Fruit fly (Drosophila melanogaster) whole organism, prepupa: ENCODE data around the gene fon.

Source experiments
- Blimp-1 ChIP-seq: fragments of 200-800 bp; sonication (Bioruptor generic); optimal IDR thresholded peaks from 3 replicates; lab custom pipeline; 2017; ENCODE audit warnings: missing biosample characterization, missing genetic modification characterization, mild to moderate bottlenecking, moderate library complexity, missing genetic modification reagents
- CG10631 ChIP-seq: fragments of 200-800 bp; sonication (Bioruptor generic); optimal IDR thresholded peaks from 2 replicates; lab custom pipeline; 2016; ENCODE audit warnings: missing biosample characterization, missing genetic modification characterization
- CG10669 ChIP-seq: fragments of 200-800 bp; sonication (Bioruptor generic); optimal IDR thresholded peaks from 3 replicates; lab custom pipeline; 2018; ENCODE audit warnings: missing biosample characterization, mild to moderate bottlenecking, missing genetic modification characterization, moderate library complexity
- CG11294 ChIP-seq: fragments of 200-800 bp; sonication (Bioruptor generic); IDR thresholded peaks from 2 replicates; pipeline ENCODE4 v1.3.6; 2022; ENCODE audit warnings: missing biosample characterization, missing genetic modification characterization
- CG11762 ChIP-seq: fragments of 200-800 bp; sonication (Bioruptor generic); optimal IDR thresholded peaks from 3 replicates; lab custom pipeline; 2016; ENCODE audit warnings: missing biosample characterization, missing genetic modification characterization; ENCODE audit not compliant: insufficient read depth
- CG11902 ChIP-seq: fragments of 200-800 bp; sonication (Bioruptor generic); optimal IDR thresholded peaks from 3 replicates; lab custom pipeline; 2016; ENCODE audit warnings: missing biosample characterization, missing genetic modification characterization
- CG15336 ChIP-seq: fragments of 200-800 bp; sonication (Bioruptor generic); IDR thresholded peaks from 2 replicates; pipeline ENCODE4 v1.3.6; 2022; ENCODE audit warnings: missing biosample characterization, missing genetic modification characterization
- CG16779 ChIP-seq: fragments of 200-800 bp; sonication (Bioruptor generic); optimal IDR thresholded peaks from 3 replicates; lab custom pipeline; 2017; ENCODE audit warnings: missing biosample characterization, mild to moderate bottlenecking, missing genetic modification characterization
- CG3032 ChIP-seq: fragments of 200-800 bp; optimal IDR thresholded peaks from 2 replicates; lab custom pipeline; 2019; ENCODE audit warnings: missing biosample characterization, mild to moderate bottlenecking, missing genetic modification characterization, moderate library complexity
- CG4318 ChIP-seq: fragments of 200-800 bp; sonication (Bioruptor generic); optimal IDR thresholded peaks from 3 replicates; lab custom pipeline; 2017; ENCODE audit warnings: missing biosample characterization, mild to moderate bottlenecking, missing genetic modification characterization
- CG6163 ChIP-seq: fragments of 200-800 bp; sonication (Bioruptor generic); IDR thresholded peaks from 3 replicates; pipeline ENCODE4 v1.3.6; 2022; ENCODE audit warnings: missing biosample characterization, missing genetic modification characterization
- CG6276 ChIP-seq: fragments of 200-800 bp; sonication (Bioruptor generic); optimal IDR thresholded peaks from 2 replicates; lab custom pipeline; 2017; ENCODE audit warnings: missing biosample characterization, mild to moderate bottlenecking, missing genetic modification characterization
- CG6792 ChIP-seq: fragments of 200-800 bp; sonication (Bioruptor generic); optimal IDR thresholded peaks from 3 replicates; lab custom pipeline; 2016; ENCODE audit warnings: missing biosample characterization, missing genetic modification characterization
- CG6808 ChIP-seq: fragments of 200-800 bp; sonication (Bioruptor generic); optimal IDR thresholded peaks from 3 replicates; lab custom pipeline; 2017; ENCODE audit warnings: missing biosample characterization, missing genetic modification characterization, mild to moderate bottlenecking, moderate library complexity, missing genetic modification reagents
- CG6854 ChIP-seq: fragments of 200-800 bp; sonication (Bioruptor generic); optimal IDR thresholded peaks from 2 replicates; lab custom pipeline; 2017; ENCODE audit warnings: missing biosample characterization, mild to moderate bottlenecking, missing genetic modification characterization
- CG7368 ChIP-seq: fragments of 200-800 bp; sonication (Bioruptor generic); optimal IDR thresholded peaks from 3 replicates; lab custom pipeline; 2016; ENCODE audit warnings: missing biosample characterization, missing genetic modification characterization
- CG8119 ChIP-seq: fragments of 200-800 bp; sonication (Bioruptor generic); IDR thresholded peaks from 3 replicates; pipeline ENCODE4 v1.3.6; 2022; ENCODE audit warnings: missing biosample characterization, missing genetic modification characterization
- CG8319 ChIP-seq: fragments of 200-800 bp; sonication (Bioruptor generic); optimal IDR thresholded peaks from 3 replicates; lab custom pipeline; 2016; ENCODE audit warnings: missing biosample characterization, missing genetic modification characterization
- CG9139 ChIP-seq: fragments of 200-800 bp; sonication (Bioruptor generic); optimal IDR thresholded peaks from 3 replicates; lab custom pipeline; 2017; ENCODE audit warnings: missing biosample characterization, mild to moderate bottlenecking, missing genetic modification characterization
- Eip78C ChIP-seq: fragments of 200-800 bp; sonication (Bioruptor generic); peaks from one replicate; lab custom pipeline; 2016; ENCODE audit warnings: missing biosample characterization, missing genetic modification characterization
- Eip93F ChIP-seq: fragments of 200-800 bp; sonication (Bioruptor generic); optimal IDR thresholded peaks from 2 replicates; lab custom pipeline; 2016; ENCODE audit warnings: missing biosample characterization, mild to moderate bottlenecking, missing genetic modification characterization
- Ets21C ChIP-seq: fragments of 200-800 bp; sonication (Bioruptor generic); optimal IDR thresholded peaks from 3 replicates; lab custom pipeline; 2016; ENCODE audit warnings: missing biosample characterization, missing genetic modification characterization
- Ets96B ChIP-seq: fragments of 200-800 bp; optimal IDR thresholded peaks from 2 replicates; lab custom pipeline; 2019; ENCODE audit warnings: missing biosample characterization, mild to moderate bottlenecking, missing genetic modification characterization, moderate library complexity
- Gug ChIP-seq: fragments of 200-800 bp; sonication (Bioruptor generic); IDR thresholded peaks from 2 replicates; pipeline ENCODE4 v1.3.6; 2022; ENCODE audit warnings: missing biosample characterization, missing genetic modification characterization
- Hr38 ChIP-seq: sonication (Bioruptor generic); optimal IDR thresholded peaks from 2 replicates; lab custom pipeline; 2016; ENCODE audit warnings: missing biosample characterization, missing genetic modification characterization
- Hr39 ChIP-seq: fragments of 200-800 bp; sonication (Bioruptor generic); optimal IDR thresholded peaks from 2 replicates; lab custom pipeline; 2016; ENCODE audit warnings: missing biosample characterization, missing genetic modification characterization
- Hr4 ChIP-seq: fragments of 200-800 bp; sonication (Bioruptor generic); optimal IDR thresholded peaks from 3 replicates; lab custom pipeline; 2016; ENCODE audit warnings: missing biosample characterization, missing genetic modification characterization
- Lpt ChIP-seq: fragments of 200-800 bp; sonication (Bioruptor generic); optimal IDR thresholded peaks from 3 replicates; lab custom pipeline; 2016; ENCODE audit warnings: missing biosample characterization, missing genetic modification characterization
- OdsH ChIP-seq: fragments of 200-800 bp; sonication (Bioruptor generic); optimal IDR thresholded peaks from 3 replicates; lab custom pipeline; 2016; ENCODE audit warnings: missing biosample characterization, missing genetic modification characterization
- Smox ChIP-seq: fragments of 200-800 bp; sonication (Bioruptor generic); optimal IDR thresholded peaks from 3 replicates; lab custom pipeline; 2016; ENCODE audit warnings: missing biosample characterization, missing genetic modification characterization
- Sox102F ChIP-seq: fragments of 200-800 bp; sonication (Bioruptor generic); optimal IDR thresholded peaks from 2 replicates; lab custom pipeline; 2016; ENCODE audit warnings: missing biosample characterization, mild to moderate bottlenecking, missing genetic modification characterization
- Sox15 ChIP-seq: fragments of 200-800 bp; sonication (Bioruptor generic); optimal IDR thresholded peaks from 3 replicates; lab custom pipeline; 2016; ENCODE audit warnings: missing biosample characterization, missing genetic modification characterization
- achi ChIP-seq: fragments of 200-800 bp; sonication (Bioruptor generic); optimal IDR thresholded peaks from 3 replicates; lab custom pipeline; 2016; ENCODE audit warnings: missing biosample characterization, missing genetic modification characterization
- cyc ChIP-seq: fragments of 200-800 bp; sonication (Bioruptor generic); optimal IDR thresholded peaks from 3 replicates; lab custom pipeline; 2016; ENCODE audit warnings: missing biosample characterization, missing genetic modification characterization
- dac ChIP-seq: fragments of 200-800 bp; sonication (Bioruptor generic); optimal IDR thresholded peaks from 2 replicates; lab custom pipeline; 2017; ENCODE audit warnings: missing biosample characterization, mild to moderate bottlenecking, missing genetic modification characterization
- dsx ChIP-seq: fragments of 200-800 bp; optimal IDR thresholded peaks from 3 replicates; lab custom pipeline; 2019; ENCODE audit warnings: missing biosample characterization, mild to moderate bottlenecking, missing genetic modification characterization, moderate library complexity; ENCODE audit not compliant: poor library complexity, severe bottlenecking
- eg ChIP-seq: fragments of 200-800 bp; sonication (Bioruptor generic); IDR thresholded peaks from 3 replicates; pipeline ENCODE4 v1.3.6; 2022; ENCODE audit warnings: missing biosample characterization, missing genetic modification characterization
- esn ChIP-seq: fragments of 200-800 bp; sonication (Bioruptor generic); optimal IDR thresholded peaks from 2 replicates; lab custom pipeline; 2016; ENCODE audit warnings: missing biosample characterization, mild to moderate bottlenecking, missing genetic modification characterization, moderate library complexity
- fd59A ChIP-seq: fragments of 200-800 bp; sonication (Bioruptor generic); optimal IDR thresholded peaks from 2 replicates; lab custom pipeline; 2017; ENCODE audit warnings: missing biosample characterization, mild to moderate bottlenecking, missing genetic modification characterization, missing genetic modification reagents
- fd85E ChIP-seq: fragments of 200-800 bp; sonication (Bioruptor generic); optimal IDR thresholded peaks from 3 replicates; lab custom pipeline; 2016; ENCODE audit warnings: missing biosample characterization, missing genetic modification characterization
- fkh ChIP-seq: fragments of 200-800 bp; sonication (Bioruptor generic); optimal IDR thresholded peaks from 3 replicates; lab custom pipeline; 2017; ENCODE audit warnings: missing biosample characterization, mild to moderate bottlenecking, missing genetic modification characterization, moderate library complexity
- lz ChIP-seq: fragments of 200-800 bp; sonication (Bioruptor generic); optimal IDR thresholded peaks from 3 replicates; lab custom pipeline; 2016; ENCODE audit warnings: missing biosample characterization, missing genetic modification characterization
- net ChIP-seq: fragments of 200-800 bp; sonication (Bioruptor generic); optimal IDR thresholded peaks from 3 replicates; lab custom pipeline; 2016; ENCODE audit warnings: missing biosample characterization, missing genetic modification characterization
- pdm3 ChIP-seq: fragments of 200-800 bp; sonication (Bioruptor generic); optimal IDR thresholded peaks from 3 replicates; lab custom pipeline; 2016; ENCODE audit warnings: missing biosample characterization, missing genetic modification characterization
- spab ChIP-seq: fragments of 200-800 bp; sonication (Bioruptor generic); optimal IDR thresholded peaks from 2 replicates; lab custom pipeline; 2017; ENCODE audit warnings: missing biosample characterization, mild to moderate bottlenecking, missing genetic modification characterization, missing genetic modification reagents
- ss ChIP-seq, 2 experiments: fragments of 200-800 bp; sonication (Bioruptor generic); optimal IDR thresholded peaks; 2 replicates in 1 of 2; 3 replicates in 1 of 2; lab custom pipeline; 2017 to 2018; ENCODE audit warnings: mild to moderate bottlenecking in 2 of 2, missing biosample characterization in 2 of 2, missing genetic modification characterization in 2 of 2, moderate library complexity in 1 of 2
- svp ChIP-seq: fragments of 200-800 bp; sonication (Bioruptor generic); peaks from one replicate; lab custom pipeline; 2016; ENCODE audit warnings: missing biosample characterization, missing genetic modification characterization
- vri ChIP-seq: fragments of 200-800 bp; sonication (Bioruptor generic); optimal IDR thresholded peaks from 3 replicates; lab custom pipeline; 2016; ENCODE audit warnings: missing biosample characterization, mild to moderate bottlenecking, missing genetic modification characterization

Gene fon

DNA sequence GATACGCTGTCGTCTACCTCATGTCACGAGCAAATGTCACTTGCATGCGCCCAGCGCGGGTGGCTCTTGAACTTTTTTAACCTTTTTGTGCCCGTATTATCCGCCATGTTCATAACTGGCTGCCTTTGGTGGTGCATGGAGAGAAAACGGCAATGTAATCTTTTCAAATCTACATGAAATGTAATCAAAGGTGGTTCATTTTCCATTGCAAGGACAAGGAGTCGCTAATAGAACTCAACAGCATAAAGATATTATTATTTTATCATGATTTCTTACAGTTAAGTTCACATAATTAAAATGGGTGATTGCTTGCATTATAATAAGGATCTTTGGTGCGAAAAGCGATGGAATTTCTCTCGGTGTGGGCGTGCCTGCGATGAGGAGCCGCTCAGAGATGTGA, 43.2 kb downstream of the fon start (continued):
- TF ChIP-seq fd59A (GFP tag; lab: Kevin White, UChicago) (peak; percentile 36), CG11902 (GFP tag; lab: Kevin White, UChicago) (no peak), fd85E (GFP tag; lab: Kevin White, UChicago) (no peak), OdsH (peak; percentile 16), eg (GFP tag; lab: Robert Waterston, UW) (peak; percentile 24; the same call in 1 of the 3 replicates), CG4318 (GFP tag; lab: Kevin White, UChicago) (peak; percentile 9), pdm3 (GFP tag; lab: Kevin White, UChicago) (peak; percentile 31), Blimp-1 (GFP tag; lab: Kevin White, UChicago) (no peak), CG10669 (peak; percentile 45), CG10631 (GFP tag; lab: Kevin White, UChicago) (peak; percentile 30), dsx (peak; percentile 5), ss (GFP tag; optimal IDR thresholded peaks at IDR 0.05; lab: Kevin White, UChicago) (peak in 1 of 2 experiments; percentile 18), achi (GFP tag; lab: Kevin White, UChicago) (peak; percentile 32)

DNA sequence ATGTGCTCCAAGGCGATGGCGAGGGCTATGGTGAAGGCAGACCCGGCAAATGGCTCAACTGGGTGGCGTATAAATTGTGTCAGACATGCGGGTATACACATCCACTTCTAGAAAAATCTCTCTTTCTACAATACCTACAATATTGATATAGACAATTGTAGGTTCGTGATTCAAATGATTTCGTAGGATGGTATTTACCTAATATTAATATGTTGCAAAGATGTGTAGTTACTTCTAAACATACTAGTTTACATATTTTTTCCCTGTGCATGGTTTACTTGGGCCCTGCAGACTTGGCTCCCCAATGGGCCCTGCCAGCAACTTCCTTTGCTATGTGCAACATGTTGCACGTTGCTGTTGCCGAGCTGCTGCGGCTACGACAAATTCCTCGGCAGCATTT, 44.0 kb downstream of the fon start:
- TF ChIP-seq fd59A (GFP tag; lab: Kevin White, UChicago), result peak; percentile 90
- TF ChIP-seq OdsH, result peak; percentile 82
- peak; percentile 9 for TF ChIP-seq svp
- TF ChIP-seq CG10669, result peak; percentile 92
- TF ChIP-seq net (GFP tag; lab: Kevin White, UChicago), result peak; percentile 73
- TF ChIP-seq CG16779 (tag; lab: Kevin White, UChicago), result peak; percentile 72
- TF ChIP-seq Blimp-1 (GFP tag; lab: Kevin White, UChicago), result no peak
- TF ChIP-seq CG6276 (GFP tag; lab: Kevin White, UChicago), result peak; percentile 68
- peak; percentile 31 for TF ChIP-seq Sox15
- TF ChIP-seq dsx, result peak; percentile 90
- peak; percentile 78 for TF ChIP-seq CG11762
- TF ChIP-seq CG9139 (GFP tag; lab: Kevin White, UChicago), result peak; percentile 71
- peak; percentile 96 for TF ChIP-seq Ets96B (tag; lab: Kevin White, UChicago)
- no peak for TF ChIP-seq fkh (GFP tag; lab: Kevin White, UChicago)
- TF ChIP-seq CG10631 (GFP tag; lab: Kevin White, UChicago), result peak; percentile 95
- TF ChIP-seq CG11902 (GFP tag; lab: Kevin White, UChicago), result no peak
- TF ChIP-seq vri (GFP tag; lab: Kevin White, UChicago), result no peak
- peak; percentile 75 for TF ChIP-seq CG7368 (GFP tag; lab: Kevin White, UChicago)
- TF ChIP-seq eg (GFP tag; lab: Robert Waterston, UW), result peak; percentile 81
- peak; percentile 95 for TF ChIP-seq Eip78C (GFP tag; lab: Kevin White, UChicago)
- TF ChIP-seq dac (GFP tag; lab: Kevin White, UChicago), result peak; percentile 56
- TF ChIP-seq Ets21C (GFP tag; lab: Kevin White, UChicago), result no peak
- TF ChIP-seq CG6854 (GFP tag; lab: Kevin White, UChicago), result no peak
- TF ChIP-seq CG6792 (GFP tag; lab: Kevin White, UChicago), result peak; percentile 76
- peak; percentile 83 for TF ChIP-seq Gug
- peak; percentile 87 for TF ChIP-seq CG6163
- TF ChIP-seq CG8119, result peak; percentile 87
- peak; percentile 69 for TF ChIP-seq CG8319 (GFP tag; lab: Kevin White, UChicago)
- no peak for TF ChIP-seq Eip93F (GFP tag; lab: Kevin White, UChicago)
- TF ChIP-seq achi (GFP tag; lab: Kevin White, UChicago), result peak; percentile 84
- TF ChIP-seq Lpt (GFP tag; lab: Kevin White, UChicago), result peak; percentile 81
- no peak for TF ChIP-seq Sox102F (GFP tag; lab: Kevin White, UChicago)
- peak; percentile 95 for TF ChIP-seq CG3032 (tag; lab: Kevin White, UChicago)
- TF ChIP-seq Smox, result no peak
- peak; percentile 0 for TF ChIP-seq fd85E (GFP tag; lab: Kevin White, UChicago)
- no peak for TF ChIP-seq Hr38
- TF ChIP-seq Hr4 (GFP tag; lab: Kevin White, UChicago), result peak; percentile 86
- TF ChIP-seq cyc (GFP tag; lab: Kevin White, UChicago), result no peak
- peak; percentile 47 for TF ChIP-seq esn (GFP tag; lab: Kevin White, UChicago)
- TF ChIP-seq Hr39 (GFP tag; lab: Kevin White, UChicago), result peak; percentile 26
- TF ChIP-seq CG15336 (GFP tag; lab: Robert Waterston, UW), result peak; percentile 83
- peak; percentile 92 for TF ChIP-seq spab (GFP tag; lab: Kevin White, UChicago)
- peak; percentile 34 for TF ChIP-seq lz (GFP tag; lab: Kevin White, UChicago)
- peak; percentile 75 for TF ChIP-seq CG11294 (GFP tag; lab: Robert Waterston, UW)
- peak; percentile 86 for TF ChIP-seq pdm3 (GFP tag; lab: Kevin White, UChicago)
- TF ChIP-seq CG6808 (GFP tag; lab: Kevin White, UChicago), result peak; percentile 93
